Worm (Caenorhabditis elegans) whole organism, early embryonic: ENCODE measurements around the gene str-166.

ENCODE experiments used
- B0310.2 ChIP-seq: sonication (generic microtip); optimal IDR thresholded peaks from 2 replicates; lab custom pipeline; 2016; ENCODE audit warnings: mild to moderate bottlenecking, missing genetic modification characterization, missing compliant biosample characterization
- F13C5.2 ChIP-seq: sonication (generic microtip); optimal IDR thresholded peaks from 2 replicates; lab custom pipeline; 2017; ENCODE audit warnings: mild to moderate bottlenecking, missing genetic modification characterization, inconsistent platforms, missing compliant biosample characterization
- ceh-36 ChIP-seq: sonication (generic microtip); optimal IDR thresholded peaks from 2 replicates; lab custom pipeline; 2016; ENCODE audit warnings: missing genetic modification characterization, inconsistent platforms, missing compliant biosample characterization
- hnd-1 ChIP-seq: sonication (generic microtip); optimal IDR thresholded peaks from 2 replicates; lab custom pipeline; 2016; ENCODE audit warnings: missing genetic modification characterization, missing compliant biosample characterization
- sea-1 ChIP-seq: fragments of 200-800 bp; sonication (Bioruptor generic); conservative IDR thresholded peaks from 2 replicates; pipeline ENCODE4 v1.3.6; 2022; ENCODE audit warnings: missing genetic modification characterization, missing compliant biosample characterization
- tra-4 ChIP-seq: sonication (generic microtip); optimal IDR thresholded peaks from 2 replicates; lab custom pipeline; 2017; ENCODE audit warnings: missing genetic modification characterization, missing compliant biosample characterization

DNA sequence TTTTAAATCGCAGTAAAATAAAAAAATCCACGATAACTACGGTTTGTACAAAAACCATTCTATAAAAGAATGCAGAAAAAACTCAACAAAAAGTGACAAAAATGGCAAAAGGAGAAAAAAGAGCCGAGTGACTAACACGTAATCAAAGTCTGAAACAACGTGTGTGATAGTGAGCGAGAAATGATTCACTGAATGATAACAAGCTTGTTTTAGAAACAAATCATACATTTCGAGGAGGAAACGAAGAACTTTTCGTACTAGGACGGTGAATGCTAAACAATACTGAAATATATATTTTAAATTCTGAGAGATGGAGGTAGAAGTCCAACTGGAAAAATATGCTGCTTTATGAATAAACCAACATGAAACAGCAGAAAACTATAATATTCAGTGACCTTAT lies 42.1 kb upstream of the str-166 start:
- TF ChIP-seq F13C5.2 (tag; lab: Kevin White, UChicago) (no peak), sea-1 (GFP tag; lab: Robert Waterston, UW) (no peak), ceh-36 (tag; lab: Kevin White, UChicago) (no peak), B0310.2 (tag; lab: Kevin White, UChicago) (no peak), tra-4 (tag; lab: Kevin White, UChicago) (no peak), hnd-1 (tag; lab: Kevin White, UChicago) (no peak)
